Worm (Caenorhabditis elegans) whole organism, L1 larva: ENCODE data around the gene T05C1.2.

ENCODE experiments used
- C16A3.4 ChIP-seq: fragments of 150-350 bp; optimal IDR thresholded peaks from 2 replicates; lab custom pipeline; 2014; ENCODE audit warnings: missing biosample characterization, missing genetic modification characterization
- alr-1 ChIP-seq: fragments of 200-800 bp; sonication (Bioruptor generic); optimal IDR thresholded peaks from 2 replicates; lab custom pipeline; 2018; ENCODE audit warnings: borderline replicate concordance, mild to moderate bottlenecking, missing genetic modification characterization, missing compliant biosample characterization
- blmp-1 ChIP-seq: fragments of 150-350 bp; optimal IDR thresholded peaks from 2 replicates; lab custom pipeline; 2014; ENCODE audit warnings: missing biosample characterization, missing genetic modification characterization
- ceh-63 ChIP-seq: fragments of 200-800 bp; sonication (Bioruptor generic); optimal IDR thresholded peaks from 2 replicates; lab custom pipeline; 2018; ENCODE audit warnings: mild to moderate bottlenecking, missing genetic modification characterization, missing compliant biosample characterization
- ceh-8 ChIP-seq: fragments of 200-800 bp; sonication (Bioruptor generic); optimal IDR thresholded peaks from 2 replicates; lab custom pipeline; 2018; ENCODE audit warnings: mild to moderate bottlenecking, missing genetic modification characterization, moderate library complexity, missing compliant biosample characterization
- efl-1 ChIP-seq, 4 experiments: fragments of 150-350 bp; optimal IDR thresholded peaks in 3 of 4; peaks in 1 of 4; 1 replicate in 1 of 4; 2 replicates in 3 of 4; lab custom pipeline; 2014; ENCODE audit warnings: missing biosample characterization in 2 of 4, missing genetic modification characterization in 2 of 4, missing genetic modification reagents in 2 of 4
- egl-27 ChIP-seq, 2 experiments: fragments of 150-350 bp in 1 of 2; sonication (generic microtip); optimal IDR thresholded peaks; 3 replicates each; lab custom pipeline; 2017 to 2018; ENCODE audit warnings: missing biosample characterization in 2 of 2, missing genetic modification characterization in 2 of 2, missing genetic modification reagents in 2 of 2
- elt-3 ChIP-seq, 6 experiments: fragments of 150-350 bp in 1 of 6; sonication (generic microtip); optimal IDR thresholded peaks; 2 replicates each; lab custom pipeline; 2017 to 2018; ENCODE audit warnings: missing biosample characterization in 6 of 6, missing genetic modification characterization in 6 of 6, inconsistent platforms in 1 of 6
- fkh-10 ChIP-seq: sonication (generic microtip); optimal IDR thresholded peaks from 2 replicates; lab custom pipeline; 2017; ENCODE audit warnings: missing biosample characterization, missing genetic modification reagents, missing genetic modification characterization
- fkh-8 ChIP-seq: sonication (generic microtip); optimal IDR thresholded peaks from 2 replicates; lab custom pipeline; 2016; ENCODE audit warnings: mild to moderate bottlenecking, missing genetic modification characterization, missing compliant biosample characterization
- fos-1 ChIP-seq: fragments of 150-350 bp; optimal IDR thresholded peaks from 2 replicates; lab custom pipeline; 2014; ENCODE audit warnings: missing biosample characterization, missing genetic modification characterization
- grh-1 ChIP-seq: fragments of 200-800 bp; sonication (Bioruptor generic); IDR thresholded peaks from 2 replicates; pipeline ENCODE4 v1.3.6; 2022; ENCODE audit warnings: missing genetic modification reagents, missing genetic modification characterization, missing compliant biosample characterization
- lin-14 ChIP-seq: fragments of 200-800 bp; sonication (Bioruptor generic); optimal IDR thresholded peaks from 2 replicates; lab custom pipeline; 2018; ENCODE audit warnings: mild to moderate bottlenecking, missing genetic modification characterization, moderate library complexity, missing compliant biosample characterization
- lin-35 ChIP-seq, 2 experiments: fragments of 150-350 bp; optimal IDR thresholded peaks; 2 replicates each; lab custom pipeline; 2014; ENCODE audit warnings: missing biosample characterization in 2 of 2, missing genetic modification characterization in 2 of 2, missing genetic modification reagents in 2 of 2
- lsy-2 ChIP-seq, 2 experiments: fragments of 150-350 bp; optimal IDR thresholded peaks; 2 replicates each; lab custom pipeline; 2014; ENCODE audit warnings: missing biosample characterization in 2 of 2, missing genetic modification characterization in 2 of 2
- mef-2 ChIP-seq: fragments of 150-350 bp; optimal IDR thresholded peaks from 2 replicates; lab custom pipeline; 2014; ENCODE audit warnings: missing biosample characterization, missing genetic modification characterization
- mep-1 ChIP-seq: fragments of 150-350 bp; optimal IDR thresholded peaks from 2 replicates; lab custom pipeline; 2014; ENCODE audit warnings: missing biosample characterization, missing genetic modification characterization
- nhr-11 ChIP-seq: fragments of 150-350 bp; optimal IDR thresholded peaks from 2 replicates; lab custom pipeline; 2014; ENCODE audit warnings: missing biosample characterization, missing genetic modification characterization
- nhr-19 ChIP-seq: fragments of 200-800 bp; sonication (Bioruptor generic); conservative IDR thresholded peaks from 2 replicates; pipeline ENCODE4 v1.3.6; 2022; ENCODE audit warnings: missing genetic modification characterization, missing compliant biosample characterization
- nhr-20 ChIP-seq: sonication (generic microtip); optimal IDR thresholded peaks from 2 replicates; lab custom pipeline; 2016; ENCODE audit warnings: mild to moderate bottlenecking, missing genetic modification characterization, missing compliant biosample characterization
- nhr-28 ChIP-seq: fragments of 150-350 bp; optimal IDR thresholded peaks from 2 replicates; lab custom pipeline; 2014; ENCODE audit warnings: missing biosample characterization, missing genetic modification characterization
- nhr-47 ChIP-seq: sonication (generic microtip); optimal IDR thresholded peaks from 2 replicates; lab custom pipeline; 2016; ENCODE audit warnings: mild to moderate bottlenecking, missing genetic modification characterization, moderate library complexity, missing compliant biosample characterization
- nhr-71 ChIP-seq: sonication (generic microtip); optimal IDR thresholded peaks from 2 replicates; lab custom pipeline; 2016; ENCODE audit warnings: mild to moderate bottlenecking, missing genetic modification characterization, moderate library complexity, missing compliant biosample characterization
- nhr-76 ChIP-seq: sonication (generic microtip); optimal IDR thresholded peaks from 2 replicates; lab custom pipeline; 2017; ENCODE audit warnings: missing biosample characterization, missing genetic modification characterization
- nhr-84 ChIP-seq: sonication (generic microtip); optimal IDR thresholded peaks from 2 replicates; lab custom pipeline; 2017; ENCODE audit warnings: missing biosample characterization, missing genetic modification characterization
- nhr-85 ChIP-seq: sonication (generic microtip); peaks from one replicate; lab custom pipeline; 2016; ENCODE audit warnings: missing genetic modification characterization, inconsistent platforms, missing compliant biosample characterization
- pqm-1 ChIP-seq: sonication (generic microtip); optimal IDR thresholded peaks from 3 replicates; lab custom pipeline; 2017; ENCODE audit warnings: missing biosample characterization, missing genetic modification characterization
- rnt-1 ChIP-seq: sonication (generic microtip); optimal IDR thresholded peaks from 2 replicates; lab custom pipeline; 2016; ENCODE audit warnings: mild to moderate bottlenecking, missing genetic modification characterization, moderate library complexity, missing compliant biosample characterization
- skn-1 ChIP-seq: fragments of 150-350 bp; optimal IDR thresholded peaks from 2 replicates; lab custom pipeline; 2014; ENCODE audit warnings: missing biosample characterization, missing genetic modification characterization
- snu-23 ChIP-seq: sonication (generic microtip); optimal IDR thresholded peaks from 2 replicates; lab custom pipeline; 2016; ENCODE audit warnings: missing genetic modification characterization, missing compliant biosample characterization
- sup-37 ChIP-seq: fragments of 200-800 bp; sonication (Bioruptor generic); optimal IDR thresholded peaks from 2 replicates; lab custom pipeline; 2018; ENCODE audit warnings: mild to moderate bottlenecking, missing genetic modification characterization, missing compliant biosample characterization
- swsn-7 ChIP-seq: sonication (generic microtip); optimal IDR thresholded peaks from 2 replicates; lab custom pipeline; 2016; ENCODE audit warnings: missing genetic modification characterization, missing compliant biosample characterization
- tbx-2 ChIP-seq: sonication (generic microtip); optimal IDR thresholded peaks from 2 replicates; lab custom pipeline; 2016; ENCODE audit warnings: missing genetic modification characterization, missing compliant biosample characterization
- tlp-1 ChIP-seq: fragments of 150-350 bp; optimal IDR thresholded peaks from 2 replicates; lab custom pipeline; 2014; ENCODE audit warnings: missing biosample characterization, missing genetic modification characterization
- unc-130 ChIP-seq: fragments of 150-350 bp; optimal IDR thresholded peaks from 2 replicates; lab custom pipeline; 2017; ENCODE audit warnings: missing biosample characterization, missing genetic modification characterization, inconsistent platforms
- unc-98 ChIP-seq: fragments of 200-800 bp; sonication (Bioruptor generic); IDR thresholded peaks from 2 replicates; pipeline ENCODE4 v1.3.6; 2022; ENCODE audit warnings: missing genetic modification characterization, missing compliant biosample characterization

Gene T05C1.2

ce11 chrII:4482021-4482420 lies at the start of gene T05C1.2:
Gene T05C1.2 (minus strand): TSS chrII:4482121.
- TF ChIP-seq ceh-63, result no peak
- TF ChIP-seq nhr-28, result no peak
- TF ChIP-seq swsn-7 (tag; lab: Kevin White, UChicago), result no peak
- no peak for TF ChIP-seq ceh-8 (GFP tag; lab: Kevin White, UChicago)
- no peak for TF ChIP-seq lin-14 (GFP tag; lab: Kevin White, UChicago)
- no peak for TF ChIP-seq nhr-19 (GFP tag; lab: Robert Waterston, UW)
- TF ChIP-seq fos-1 (tag; lab: Kevin White, UChicago), result no peak
- TF ChIP-seq nhr-76 (tag; lab: Kevin White, UChicago), result no peak
- TF ChIP-seq mef-2, result no peak
- no peak for TF ChIP-seq efl-1 (optimal IDR thresholded peaks at IDR 0.05; lab: Kevin White, UChicago)
- TF ChIP-seq efl-1 (GFP tag; optimal IDR thresholded peaks at IDR 0.05 in 1 of 2; lab: Kevin White, UChicago), result no peak
- no peak for TF ChIP-seq nhr-11 (tag; lab: Kevin White, UChicago)
- TF ChIP-seq elt-3 (tag; optimal IDR thresholded peaks at IDR 0.05; lab: Kevin White, UChicago), result no peak
- no peak for TF ChIP-seq grh-1 (GFP tag; lab: Robert Waterston, UW)
- TF ChIP-seq fkh-8 (tag; lab: Kevin White, UChicago), result no peak
- no peak for TF ChIP-seq snu-23 (GFP tag; lab: Kevin White, UChicago)
- no peak for TF ChIP-seq unc-98 (GFP tag; lab: Robert Waterston, UW)
- no peak for TF ChIP-seq tlp-1 (tag; lab: Kevin White, UChicago)
- no peak for TF ChIP-seq sup-37 (GFP tag; lab: Kevin White, UChicago)

ce11 chrII:4527800-4528199 lies 45.9 kb upstream of the T05C1.2 start, which contains the start of gene sra-35:
Gene sra-35 (minus strand): TSS chrII:4527900.
- TF ChIP-seq nhr-85 (peak; percentile 21), nhr-84 (tag; lab: Kevin White, UChicago) (no peak), lin-35 (GFP tag; optimal IDR thresholded peaks at IDR 0.05; lab: Kevin White, UChicago) (no peak), blmp-1 (no peak), egl-27 (tag; optimal IDR thresholded peaks at IDR 0.05; lab: Kevin White, UChicago) (no peak)

DNA sequence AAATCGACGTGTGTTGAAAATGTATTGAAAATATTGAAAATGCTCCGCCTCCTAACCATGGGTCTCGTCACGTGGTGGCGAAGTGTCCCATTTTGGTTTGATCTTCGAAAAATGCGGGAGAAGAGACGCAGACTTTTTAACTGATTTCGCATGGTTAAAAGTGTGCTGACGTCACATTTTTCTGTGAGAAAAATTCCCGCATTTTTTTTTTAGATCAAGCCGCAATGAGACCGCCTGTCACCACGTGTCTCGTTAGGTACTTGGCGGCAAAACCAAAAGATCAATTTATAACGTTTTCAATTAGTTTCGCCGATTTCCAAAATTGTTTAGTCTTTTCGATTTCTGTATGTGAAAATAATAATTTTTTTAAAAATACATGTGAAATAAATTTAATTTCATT lies 43.3 kb upstream of the T05C1.2 start:
- TF ChIP-seq mef-2 (no peak), nhr-84 (tag; lab: Kevin White, UChicago) (no peak), skn-1 (no peak), alr-1 (tag; lab: Kevin White, UChicago) (no peak), efl-1 (optimal IDR thresholded peaks at IDR 0.05; lab: Kevin White, UChicago) (no peak), efl-1 (GFP tag; optimal IDR thresholded peaks at IDR 0.05 in 1 of 2; lab: Kevin White, UChicago) (no peak), lin-35 (GFP tag; optimal IDR thresholded peaks at IDR 0.05; lab: Kevin White, UChicago) (no peak), nhr-11 (tag; lab: Kevin White, UChicago) (no peak), fkh-10 (GFP tag; lab: Kevin White, UChicago) (no peak), mep-1 (no peak), nhr-47 (tag; lab: Kevin White, UChicago) (no peak)
- TF ChIP-seq, all 84 proteins: peak for 0

ce11 chrII:4523122-4523672 lies 41.3 kb upstream of the T05C1.2 start, which contains the start of the genes B0304.4 and B0304.2:
Gene B0304.4 (minus strand): TSS chrII:4523222.
Gene B0304.2 (plus strand): TSS chrII:4523622.
- TF ChIP-seq pqm-1 (tag; lab: Kevin White, UChicago) (no peak), C16A3.4 (tag; lab: Kevin White, UChicago) (no peak)

DNA sequence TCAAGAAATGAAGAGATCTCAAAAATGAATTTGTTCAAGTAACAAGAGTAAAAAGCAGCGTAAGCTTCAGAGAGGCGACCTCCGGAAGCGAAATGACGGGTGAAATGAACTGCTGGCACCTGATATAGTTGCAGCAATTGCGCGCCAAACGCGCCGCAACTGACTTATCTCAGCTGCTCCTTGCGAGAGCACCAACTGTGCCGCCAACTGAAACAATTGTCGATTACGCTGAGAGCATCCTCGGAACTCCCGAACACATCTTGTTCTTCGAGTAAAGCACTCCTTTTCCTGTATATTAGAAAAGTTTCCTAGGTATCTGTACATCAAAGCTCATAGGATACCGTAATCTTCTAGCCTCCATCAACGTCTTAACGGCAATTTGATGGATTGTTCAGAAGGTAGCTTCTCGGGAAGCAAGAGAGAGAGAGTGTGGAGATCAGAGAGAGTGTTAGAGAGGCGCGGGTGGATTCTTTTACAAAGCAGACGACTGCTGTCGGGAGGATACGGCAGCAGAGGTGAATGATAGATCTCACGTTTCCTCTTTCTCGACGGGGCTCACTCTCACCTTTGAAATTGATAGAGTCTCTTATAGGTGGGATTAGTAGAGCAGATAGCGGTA lies 38.2 kb upstream of the T05C1.2 start:
- TF ChIP-seq nhr-20 (tag; lab: Kevin White, UChicago), result peak; percentile 14
- no peak for TF ChIP-seq tbx-2 (tag; lab: Kevin White, UChicago)
- no peak for TF ChIP-seq mef-2
- TF ChIP-seq unc-130 (tag; lab: Kevin White, UChicago), result peak; percentile 16
- TF ChIP-seq nhr-19 (GFP tag; lab: Robert Waterston, UW), result 0 out of 2 replicates have a peak, but pooled peaks have one; percentile 23
- peak; percentile 70 for TF ChIP-seq rnt-1 (tag; lab: Kevin White, UChicago)
- TF ChIP-seq nhr-71 (tag; lab: Kevin White, UChicago), result peak; percentile 53
- peak in 1 of 2 experiments; percentile 25 for TF ChIP-seq lsy-2 (tag; optimal IDR thresholded peaks at IDR 0.05; lab: Kevin White, UChicago)
- peak; percentile 77 for TF ChIP-seq lin-14 (GFP tag; lab: Kevin White, UChicago)
- no peak for TF ChIP-seq skn-1
